Worm (Caenorhabditis elegans) whole organism, L2 larva: ENCODE measurements around the gene T21C12.8.

Source experiments
- elt-3 ChIP-seq: sonication (generic microtip); optimal IDR thresholded peaks from 2 replicates; lab custom pipeline; 2017; ENCODE audit warnings: missing biosample characterization, missing genetic modification characterization
- lin-11 ChIP-seq: fragments of 150-350 bp; sonication (generic microtip); optimal IDR thresholded peaks from 2 replicates; lab custom pipeline; 2014; ENCODE audit warnings: missing biosample characterization, missing genetic modification characterization, inconsistent platforms, mixed read lengths
- lsy-2 ChIP-seq, 2 experiments: fragments of 150-350 bp in 1 of 2; sonication (generic microtip) in 1 of 2; optimal IDR thresholded peaks; 2 replicates each; lab custom pipeline; 2014 to 2017; ENCODE audit warnings: missing biosample characterization in 2 of 2, missing genetic modification characterization in 2 of 2
- nhr-12 ChIP-seq: fragments of 150-350 bp; optimal IDR thresholded peaks from 2 replicates; lab custom pipeline; 2014; ENCODE audit warnings: missing biosample characterization, missing genetic modification characterization
- nhr-23 ChIP-seq: fragments of 150-350 bp; optimal IDR thresholded peaks from 2 replicates; lab custom pipeline; 2014; ENCODE audit warnings: missing biosample characterization, missing genetic modification reagents, missing genetic modification characterization
- snpc-4 ChIP-seq: fragments of 150-350 bp; optimal IDR thresholded peaks from 2 replicates; lab custom pipeline; 2014; ENCODE audit warnings: missing biosample characterization, missing genetic modification characterization

ce11 chrIII:10561904-10562303 is 9.1 kb upstream of the T21C12.8 start, which contains the start of gene Y45F3A.1:
- TF ChIP-seq lsy-2 (tag; optimal IDR thresholded peaks at IDR 0.05; lab: Kevin White, UChicago) (no peak), snpc-4 (tag; lab: Kevin White, UChicago) (no peak), lin-11 (tag; lab: Kevin White, UChicago) (no peak), nhr-12 (no peak), elt-3 (tag; lab: Kevin White, UChicago) (no peak), nhr-23 (tag; lab: Kevin White, UChicago) (no peak)
